Fruit fly (Drosophila melanogaster): ENCODE data around the gene CG4598.

The CG4598 gene

DNA sequence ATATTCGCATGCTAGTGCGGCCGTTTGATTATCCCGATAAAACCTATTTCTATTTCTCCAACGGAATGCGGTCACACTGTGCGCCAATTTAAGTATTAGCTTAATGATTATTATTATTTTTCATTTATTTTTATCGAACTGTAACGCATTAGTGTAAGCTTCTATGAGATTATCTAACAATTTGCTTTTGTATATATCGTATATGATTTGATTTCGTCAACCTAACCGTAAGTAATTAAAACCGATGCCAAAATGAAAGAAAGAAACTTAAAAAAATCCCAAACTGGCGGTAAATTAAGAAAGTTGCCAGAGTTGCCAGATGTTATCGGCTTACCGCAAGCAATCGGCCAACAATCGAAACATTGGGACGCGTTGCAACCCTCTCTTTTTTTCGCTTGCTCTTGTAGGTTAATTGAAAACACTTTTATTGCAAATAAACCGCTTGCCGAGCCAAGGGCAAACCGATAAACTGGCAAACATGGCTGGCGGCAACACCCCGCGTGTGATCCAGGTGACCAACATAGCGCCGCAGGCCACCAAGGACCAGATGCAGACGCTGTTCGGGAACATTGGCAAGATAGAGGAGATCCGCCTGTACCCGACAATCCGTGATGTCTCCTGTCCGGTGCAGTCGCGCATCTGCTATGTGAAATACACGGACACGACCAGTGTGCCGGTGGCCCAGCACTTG lies 5.7 kb upstream of the CG4598 start, which contains the start of the genes Etl1 and Srp54:
Gene Etl1, minus strand, starts transcription at position 39 of the 691 bp plus-strand sequence.
Gene Srp54, plus strand, starts transcription at position 342 of the 691 bp plus-strand sequence.
- TF ChIP-seq CG17801 (GFP tag; optimal IDR thresholded peaks at IDR 0.05; ENCODE audit: partially characterized antibody) = no peak

dm6 chr2L:9915011-9915850 lies 3.2 kb upstream of the CG4598 start, which contains the start of gene yip2:
Gene yip2, plus strand, starts transcription at chr2L:9915253.
- TF ChIP-seq CG17801 (GFP tag; optimal IDR thresholded peaks at IDR 0.05; ENCODE audit: partially characterized antibody) = peak; percentile 93

DNA sequence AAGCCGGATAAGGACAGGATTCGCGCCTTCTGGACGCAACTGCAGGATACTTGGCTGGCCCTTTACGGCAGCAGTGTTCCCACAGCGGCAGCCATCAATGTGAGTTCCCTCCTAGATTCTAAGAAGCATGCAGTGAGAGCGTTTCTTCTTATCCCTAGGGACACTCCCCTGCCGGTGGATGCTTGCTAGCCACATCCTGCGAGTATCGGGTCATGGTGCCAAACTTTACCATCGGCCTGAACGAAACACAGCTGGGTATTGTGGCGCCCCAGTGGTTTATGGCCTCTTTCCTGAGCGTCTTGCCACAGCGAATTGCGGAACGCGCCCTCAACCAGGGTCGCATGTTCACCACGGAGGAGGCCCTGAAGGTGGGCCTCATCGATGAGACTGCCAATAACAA lies 800 bp downstream of the CG4598 start:
- TF ChIP-seq CG17801 (GFP tag; optimal IDR thresholded peaks at IDR 0.05; ENCODE audit: partially characterized antibody) = no peak

DNA sequence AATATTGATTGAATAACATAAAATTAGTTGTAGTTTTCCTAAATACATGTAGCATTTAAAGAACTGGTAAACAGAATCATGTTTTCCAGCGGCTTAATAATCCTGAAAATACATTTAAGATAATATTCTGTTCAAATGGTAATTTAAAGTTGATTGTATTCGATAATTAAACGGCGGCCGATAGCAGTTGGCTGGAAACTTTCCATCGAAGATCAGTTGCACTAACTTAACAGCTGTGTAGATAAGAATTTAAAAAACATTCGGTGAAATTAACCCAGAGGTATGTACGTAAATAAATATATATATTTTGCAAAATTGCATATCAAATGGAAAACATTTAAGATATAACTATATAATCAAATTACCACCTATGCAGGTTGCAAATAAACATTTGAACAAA lies 1.5 kb downstream of the CG4598 start, which contains the start of gene CG4594:
Gene CG4594, plus strand, starts transcription at position 212 of the 400 bp plus-strand sequence.
- no peak for TF ChIP-seq CG17801 (GFP tag; optimal IDR thresholded peaks at IDR 0.05; ENCODE audit: partially characterized antibody)

dm6 chr2L:9921401-9921800 lies 3.0 kb downstream of the CG4598 start, which contains the start of gene CG4592:
Gene CG4592, plus strand, starts transcription at chr2L:9921633.
- TF ChIP-seq CG17801 (GFP tag; optimal IDR thresholded peaks at IDR 0.05; ENCODE audit: partially characterized antibody) = peak; percentile 80

dm6 chr2L:9924765-9925164 lies 6.3 kb downstream of the CG4598 start, which contains the start of the genes TbCMF46 and CG42366:
Gene TbCMF46, minus strand, starts transcription at chr2L:9924865.
Gene CG42366, plus strand, starts transcription at chr2L:9925161.
- TF ChIP-seq CG17801 (GFP tag; optimal IDR thresholded peaks at IDR 0.05; ENCODE audit: partially characterized antibody) = no peak

dm6 chr2L:9930280-9930679 lies 11.9 kb downstream of the CG4598 start, which contains the start of gene CG42367:
Gene CG42367, plus strand, starts transcription at chr2L:9930580.
- TF ChIP-seq CG17801 (GFP tag; optimal IDR thresholded peaks at IDR 0.05; ENCODE audit: partially characterized antibody) = no peak

DNA sequence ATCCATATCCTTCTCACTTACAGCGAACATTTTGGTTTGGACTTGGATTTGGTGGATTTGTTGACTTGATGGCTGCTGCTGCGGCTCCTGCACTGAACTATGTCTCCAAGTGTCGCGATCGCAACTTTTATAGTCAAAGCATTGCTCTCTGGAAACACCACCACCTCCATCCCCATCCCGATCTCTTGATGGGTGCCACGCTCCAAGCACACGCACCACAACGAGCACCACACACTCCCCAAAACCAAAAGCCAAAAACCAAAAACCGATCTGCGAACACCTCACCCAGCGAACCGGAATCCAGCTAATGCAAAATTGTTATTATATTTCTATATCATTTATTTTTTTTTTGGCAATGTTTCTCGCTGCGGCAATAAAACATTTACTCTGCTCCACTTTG lies 14.6 kb downstream of the CG4598 start, which contains the start of gene Cpr30F:
Gene Cpr30F, minus strand, starts transcription at position 101 of the 400 bp plus-strand sequence.
- TF ChIP-seq CG17801 (GFP tag; optimal IDR thresholded peaks at IDR 0.05; ENCODE audit: partially characterized antibody) = no peak

DNA sequence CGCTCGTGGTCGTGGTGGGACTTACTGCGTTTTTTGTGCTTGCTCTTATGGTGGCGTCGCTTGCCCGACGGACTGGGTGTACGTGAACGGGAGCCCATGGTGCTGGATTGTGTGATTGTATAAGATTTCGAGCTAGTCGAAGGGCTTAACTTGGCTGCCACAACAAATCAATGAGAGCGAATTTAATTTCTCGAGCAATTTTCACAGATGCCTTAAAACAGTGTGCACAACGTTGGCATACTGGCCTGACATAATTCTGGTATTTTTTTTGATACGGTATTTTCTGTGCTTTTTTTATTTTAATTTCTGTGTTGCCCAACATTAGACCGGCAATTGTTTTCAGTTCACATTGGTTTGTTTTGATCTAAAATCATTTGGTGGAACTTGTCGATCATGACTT lies 19.5 kb downstream of the CG4598 start, which contains the start of gene Arglu1:
Gene Arglu1, minus strand, starts transcription at position 227 of the 400 bp plus-strand sequence.
- peak; percentile 69 for TF ChIP-seq CG17801 (GFP tag; optimal IDR thresholded peaks at IDR 0.05; ENCODE audit: partially characterized antibody)

dm6 chr2L:9938631-9939256 lies 20.3 kb downstream of the CG4598 start, which contains the start of the genes Datp and CG4619:
Gene Datp, minus strand, starts transcription at chr2L:9938790.
Gene CG4619, plus strand, starts transcription at chr2L:9938863.
- peak; percentile 59 for TF ChIP-seq CG17801 (GFP tag; optimal IDR thresholded peaks at IDR 0.05; ENCODE audit: partially characterized antibody)

- TF ChIP-seq CG17801 (GFP tag; optimal IDR thresholded peaks at IDR 0.05; ENCODE audit: partially characterized antibody) = no peak
These were observed 25.1 kb downstream of the CG4598 start for dm6 chr2L:9943521-9943920.

dm6 chr2L:9945086-9945485 lies 26.7 kb downstream of the CG4598 start:
- TF ChIP-seq CG17801 (GFP tag; optimal IDR thresholded peaks at IDR 0.05; ENCODE audit: partially characterized antibody) = no peak

- TF ChIP-seq CG17801 (GFP tag; optimal IDR thresholded peaks at IDR 0.05; ENCODE audit: partially characterized antibody) = no peak
These were observed 27.6 kb downstream of the CG4598 start for dm6 chr2L:9946051-9946450.

dm6 chr2L:9947265-9947664 lies 28.8 kb downstream of the CG4598 start, which contains the start of gene CG5853:
Gene CG5853, minus strand, starts transcription at chr2L:9947648.
- TF ChIP-seq CG17801 (GFP tag; optimal IDR thresholded peaks at IDR 0.05; ENCODE audit: partially characterized antibody) = peak; percentile 66

Data from ovary, adult (tissue).